Worm (Caenorhabditis elegans) whole organism, midembryonic: Measurements from ENCODE around the gene F54H12.8.
"Not testable (repeated sequence)": the region's sequence is repeated elsewhere in the genome, so short reads cannot be mapped to it uniquely, and the experiment has no call there.

Source experiments
- cog-1 ChIP-seq: sonication (generic microtip); optimal IDR thresholded peaks from 2 replicates; lab custom pipeline; 2016; ENCODE audit warnings: missing genetic modification characterization, missing compliant biosample characterization
- klf-2 ChIP-seq: fragments of 200-800 bp; sonication (Bioruptor generic); conservative IDR thresholded peaks from 2 replicates; pipeline ENCODE4 v1.3.6; 2022; ENCODE audit warnings: missing genetic modification reagents, missing genetic modification characterization, missing compliant biosample characterization
- med-1 ChIP-seq: sonication (generic microtip); optimal IDR thresholded peaks from 2 replicates; lab custom pipeline; 2017; ENCODE audit warnings: missing genetic modification characterization, mild to moderate bottlenecking, missing compliant biosample characterization, antibody characterized with exemption, missing genetic modification reagents; ENCODE audit not compliant: insufficient read depth
- ref-1 ChIP-seq: fragments of 200-800 bp; sonication (Bioruptor generic); conservative IDR thresholded peaks from 2 replicates; pipeline ENCODE4 v1.3.6; 2022; ENCODE audit warnings: missing genetic modification reagents, missing genetic modification characterization, missing compliant biosample characterization
- ztf-23 ChIP-seq: fragments of 200-800 bp; sonication (Bioruptor generic); IDR thresholded peaks from 2 replicates; pipeline ENCODE4 v1.3.6; 2022; ENCODE audit warnings: missing genetic modification reagents, missing genetic modification characterization, missing compliant biosample characterization
- ztf-29 ChIP-seq: fragments of 200-800 bp; sonication (Bioruptor generic); IDR thresholded peaks from 2 replicates; pipeline ENCODE4 v1.3.6; 2022; ENCODE audit warnings: missing genetic modification reagents, missing genetic modification characterization, missing compliant biosample characterization

ce11 chrIII:7965946-7966692, 2.9 kb downstream of the F54H12.8 start:
- not testable (repeated sequence) for TF ChIP-seq med-1; ztf-29 (GFP tag; lab: Robert Waterston, UW); cog-1 (tag; lab: Kevin White, UChicago); ztf-23; klf-2 (GFP tag; lab: Robert Waterston, UW); ref-1 (GFP tag; lab: Robert Waterston, UW)
